Fruit fly (Drosophila melanogaster): Measurements from ENCODE around the gene Ranbp16.

Ranbp16 gene

DNA sequence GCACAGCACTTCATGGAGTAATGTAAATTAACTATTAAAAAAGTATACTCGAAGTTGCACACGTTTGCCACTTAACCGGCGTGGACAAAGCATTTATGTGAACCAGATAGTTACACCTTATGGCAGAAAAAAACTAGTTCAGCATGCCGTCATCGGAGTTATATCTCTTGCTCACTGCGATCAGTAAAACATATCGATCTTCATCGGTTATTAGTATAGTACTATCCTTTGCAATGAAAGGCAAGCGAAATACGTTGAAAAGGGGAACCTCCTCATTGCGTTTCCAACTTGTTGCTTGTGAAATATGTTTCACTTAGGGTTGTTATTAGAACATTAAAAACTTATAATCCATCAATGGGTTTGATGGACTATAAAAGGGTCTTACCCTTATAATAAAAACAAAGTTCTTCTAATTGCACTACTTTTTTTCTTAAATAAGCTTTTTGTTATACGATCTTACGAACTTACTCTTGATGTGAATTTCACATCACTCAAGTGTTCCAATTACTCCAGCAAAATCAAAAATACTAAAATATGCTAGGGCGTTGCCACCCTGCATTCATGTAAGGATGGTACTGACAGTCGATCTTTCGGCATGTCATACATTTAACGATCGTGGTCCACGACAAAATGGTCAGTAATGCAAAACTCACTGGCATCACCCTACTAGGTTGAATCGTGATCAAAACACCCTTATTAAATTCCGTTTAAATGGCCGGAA, 23.9 kb downstream of the Ranbp16 start, which contains the start of gene CycD (continued):
- TF ChIP-seq croc (GFP tag; conservative IDR thresholded peaks at IDR 0.05) (peak; percentile 34; the same call in 1 of the 3 replicates), vvl (GFP tag; IDR thresholded peaks at IDR 0.05) (no peak), Dp (GFP tag; optimal IDR thresholded peaks at IDR 0.05) (peak; percentile 14), Stat92E (GFP tag; optimal IDR thresholded peaks at IDR 0.05) (no peak), gro (GFP tag; optimal IDR thresholded peaks at IDR 0.05) (no peak), gfzf (GFP tag; optimal IDR thresholded peaks at IDR 0.05) (peak; percentile 45), NC2α (GFP tag; optimal IDR thresholded peaks at IDR 0.05) (no peak), cad (GFP tag; optimal IDR thresholded peaks at IDR 0.05) (no peak), slou (GFP tag; optimal IDR thresholded peaks at IDR 0.05) (no peak), wek (GFP tag; optimal IDR thresholded peaks at IDR 0.05) (peak; percentile 92), CG13123 (GFP tag; optimal IDR thresholded peaks at IDR 0.05) (no peak), CG9215 (GFP tag; IDR thresholded peaks at IDR 0.05) (no peak)

DNA sequence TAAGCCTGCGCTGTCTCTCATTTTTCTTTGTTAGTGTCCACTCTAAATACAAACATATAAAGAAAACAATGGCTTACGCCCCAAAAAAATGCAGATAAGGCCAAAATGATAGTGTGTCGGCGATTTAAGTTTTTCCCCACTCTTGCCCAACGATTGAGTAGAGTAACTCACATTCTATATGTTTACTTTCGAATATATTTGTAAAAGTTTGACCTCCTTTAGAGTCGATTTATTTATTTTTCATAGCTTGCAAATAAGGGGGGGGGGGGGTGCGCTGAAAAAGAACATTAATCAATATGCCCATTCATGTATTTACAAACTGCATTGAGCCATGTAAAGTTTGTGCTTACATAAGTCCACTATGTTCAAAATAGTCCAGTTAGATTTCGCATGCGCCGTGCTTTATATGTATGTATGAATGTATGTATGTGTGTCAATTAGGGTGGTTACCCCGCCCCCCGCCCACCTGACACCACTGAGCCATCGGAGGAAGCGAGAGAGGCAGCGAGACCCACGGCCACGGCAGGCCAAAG, 39.9 kb downstream of the Ranbp16 start:
- peak; percentile 11 for TF ChIP-seq Fer1 (GFP tag; optimal IDR thresholded peaks at IDR 0.05)
- TF ChIP-seq Vsx1 (GFP tag; optimal IDR thresholded peaks at IDR 0.05) = peak; percentile 1
- no peak for TF ChIP-seq slbo (GFP tag; IDR thresholded peaks at IDR 0.05)
- peak; percentile 24 for TF ChIP-seq CG15601 (tag; optimal IDR thresholded peaks at IDR 0.05)
- TF ChIP-seq CG6765 (GFP tag; optimal IDR thresholded peaks at IDR 0.05) = peak; percentile 1
- no peak for TF ChIP-seq CG18476 (GFP tag; optimal IDR thresholded peaks at IDR 0.05)
- peak in 1 of 2 experiments; percentile 69 for TF ChIP-seq Pdp1 (GFP tag; optimal IDR thresholded peaks at IDR 0.05)
- TF ChIP-seq chm (GFP tag; IDR thresholded peaks at IDR 0.05) = no peak
- TF ChIP-seq CG2120 (GFP tag; optimal IDR thresholded peaks at IDR 0.05) = no peak
- TF ChIP-seq Optix (GFP tag; IDR thresholded peaks at IDR 0.05) = no peak
- TF ChIP-seq hkb (optimal IDR thresholded peaks at IDR 0.05) = no peak
- peak; percentile 7; the same call in 1 of the 2 replicates for TF ChIP-seq hkb (GFP tag; IDR thresholded peaks at IDR 0.05)
- TF ChIP-seq sqz (GFP tag; optimal IDR thresholded peaks at IDR 0.05) = peak; percentile 12
- peak; percentile 33 for TF ChIP-seq CG17359 (tag; optimal IDR thresholded peaks at IDR 0.05)
- TF ChIP-seq Ravus (GFP tag; IDR thresholded peaks at IDR 0.05) = no peak
- no peak for TF ChIP-seq Hand (GFP tag; optimal IDR thresholded peaks at IDR 0.05)
- peak; percentile 39 for TF ChIP-seq CG3407 (GFP tag; optimal IDR thresholded peaks at IDR 0.05)
- no peak for TF ChIP-seq kni (GFP tag; optimal IDR thresholded peaks at IDR 0.05)
- TF ChIP-seq Sox100B (GFP tag; optimal IDR thresholded peaks at IDR 0.05) = peak; percentile 15
- peak; percentile 66 for TF ChIP-seq sens (GFP tag)
- no peak for TF ChIP-seq CG13123 (GFP tag; optimal IDR thresholded peaks at IDR 0.05)
- 0 out of 2 replicates have a peak, but pooled peaks have one; percentile 39 for TF ChIP-seq crol (GFP tag; IDR thresholded peaks at IDR 0.05)
- TF ChIP-seq D19A (tag; optimal IDR thresholded peaks at IDR 0.05) = peak; percentile 73
- peak; percentile 25 for TF ChIP-seq org-1 (GFP tag; optimal IDR thresholded peaks at IDR 0.05)
- TF ChIP-seq gt (GFP tag; IDR thresholded peaks at IDR 0.05) = no peak
- TF ChIP-seq Asciz (GFP tag; optimal IDR thresholded peaks at IDR 0.05) = peak; percentile 50
- TF ChIP-seq CG12299 (tag; optimal IDR thresholded peaks at IDR 0.05) = no peak
- peak; percentile 35; the same call in 1 of the 2 replicates for TF ChIP-seq onecut (GFP tag; IDR thresholded peaks at IDR 0.05)
- no peak for TF ChIP-seq gsb (GFP tag; IDR thresholded peaks at IDR 0.05)
- TF ChIP-seq ewg (GFP tag; optimal IDR thresholded peaks at IDR 0.05) = peak; percentile 60
